Fruit fly (Drosophila melanogaster): ENCODE measurements around the gene Rok.

dm6 chrX:16621462-16621861 is 15.8 kb downstream of the Rok start, which contains the start of gene CG9782:
- TF ChIP-seq HLH106 (tag; optimal IDR thresholded peaks at IDR 0.05) = no peak
- TF ChIP-seq psq (GFP tag; optimal IDR thresholded peaks at IDR 0.05) = no peak
- TF ChIP-seq OdsH (GFP tag; optimal IDR thresholded peaks at IDR 0.05) = no peak
- no peak for TF ChIP-seq ey (GFP tag; optimal IDR thresholded peaks at IDR 0.05)
- no peak for TF ChIP-seq Rel (GFP tag; optimal IDR thresholded peaks at IDR 0.05)
- TF ChIP-seq Rel (tag; optimal IDR thresholded peaks at IDR 0.05) = no peak
- no peak for TF ChIP-seq h (GFP tag; optimal IDR thresholded peaks at IDR 0.05)
- no peak for TF ChIP-seq lola (GFP tag; optimal IDR thresholded peaks at IDR 0.05)
- no peak for TF ChIP-seq Sp1 (GFP tag; optimal IDR thresholded peaks at IDR 0.05)
- TF ChIP-seq GATAd (GFP tag; optimal IDR thresholded peaks at IDR 0.05) = no peak
- no peak for TF ChIP-seq Jra (GFP tag; optimal IDR thresholded peaks at IDR 0.05)
- no peak for TF ChIP-seq Myc (optimal IDR thresholded peaks at IDR 0.05)
- no peak for TF ChIP-seq Hr78 (GFP tag; optimal IDR thresholded peaks at IDR 0.05)
- no peak for TF ChIP-seq br (GFP tag; optimal IDR thresholded peaks at IDR 0.05)

All from whole organism, wandering third instar larva.